Worm (Caenorhabditis elegans) whole organism, early embryonic: ENCODE results near the gene T14B1.1.

Experiments used
- F13C5.2 ChIP-seq: sonication (generic microtip); optimal IDR thresholded peaks from 2 replicates; lab custom pipeline; 2017; ENCODE audit warnings: mild to moderate bottlenecking, missing genetic modification characterization, inconsistent platforms, missing compliant biosample characterization
- aly-1 ChIP-seq: sonication (generic microtip); optimal IDR thresholded peaks from 2 replicates; lab custom pipeline; 2016; ENCODE audit warnings: missing genetic modification characterization, missing compliant biosample characterization
- ama-1 ChIP-seq: fragments of 150-350 bp; optimal IDR thresholded peaks from 2 replicates; lab custom pipeline; 2014
- ceh-13 ChIP-seq: fragments of 200-800 bp; sonication (Bioruptor generic); optimal IDR thresholded peaks from 2 replicates; lab custom pipeline; 2018; ENCODE audit warnings: mild to moderate bottlenecking, missing genetic modification characterization, missing compliant biosample characterization
- ceh-36 ChIP-seq: sonication (generic microtip); optimal IDR thresholded peaks from 2 replicates; lab custom pipeline; 2016; ENCODE audit warnings: missing genetic modification characterization, inconsistent platforms, missing compliant biosample characterization
- hmg-4 ChIP-seq: fragments of 200-800 bp; sonication (Bioruptor generic); optimal IDR thresholded peaks from 2 replicates; lab custom pipeline; 2018; ENCODE audit warnings: mild to moderate bottlenecking, missing genetic modification characterization, missing compliant biosample characterization
- hnd-1 ChIP-seq: sonication (generic microtip); optimal IDR thresholded peaks from 2 replicates; lab custom pipeline; 2016; ENCODE audit warnings: missing genetic modification characterization, missing compliant biosample characterization
- pes-1 ChIP-seq: fragments of 200-800 bp; sonication (Bioruptor generic); IDR thresholded peaks from 2 replicates; pipeline ENCODE4 v1.3.6; 2022; ENCODE audit warnings: missing genetic modification reagents, missing genetic modification characterization, missing compliant biosample characterization
- sea-1 ChIP-seq: fragments of 200-800 bp; sonication (Bioruptor generic); conservative IDR thresholded peaks from 2 replicates; pipeline ENCODE4 v1.3.6; 2022; ENCODE audit warnings: missing genetic modification characterization, missing compliant biosample characterization
- tbx-11 ChIP-seq: fragments of 200-800 bp; sonication (Bioruptor generic); IDR thresholded peaks from 2 replicates; pipeline ENCODE4 v1.3.6; 2022; ENCODE audit warnings: missing genetic modification characterization, missing compliant biosample characterization
- tbx-37 ChIP-seq: fragments of 200-800 bp; sonication (Bioruptor generic); conservative IDR thresholded peaks from 2 replicates; pipeline ENCODE4 v1.3.6; 2022; ENCODE audit warnings: missing genetic modification reagents, missing genetic modification characterization, missing compliant biosample characterization
- tra-4 ChIP-seq: sonication (generic microtip); optimal IDR thresholded peaks from 2 replicates; lab custom pipeline; 2017; ENCODE audit warnings: missing genetic modification characterization, missing compliant biosample characterization

- TF ChIP-seq ama-1 (lab: Kevin White, UChicago), result no peak
- TF ChIP-seq tbx-11 (GFP tag; lab: Robert Waterston, UW), result no peak
- TF ChIP-seq tra-4 (tag; lab: Kevin White, UChicago), result no peak
- no peak for TF ChIP-seq tbx-37 (GFP tag; lab: Robert Waterston, UW)
- no peak for TF ChIP-seq sea-1 (GFP tag; lab: Robert Waterston, UW)
- no peak for TF ChIP-seq hnd-1 (tag; lab: Kevin White, UChicago)
- no peak for TF ChIP-seq ceh-13
- TF ChIP-seq aly-1, result no peak
- no peak for TF ChIP-seq hmg-4 (GFP tag; lab: Kevin White, UChicago)
- no peak for TF ChIP-seq F13C5.2
- TF ChIP-seq pes-1 (GFP tag; lab: Robert Waterston, UW), result no peak
- no peak for TF ChIP-seq ceh-36 (tag; lab: Kevin White, UChicago)
Observed at ce11 chrX:9654232-9654631, 14.3 kb downstream of the T14B1.1 start.
